Fruit fly (Drosophila melanogaster) whole organism, larva: ENCODE measurements around the gene kug.

ENCODE experiments used
- noc ChIP-seq: fragments of 200-800 bp; sonication (Bioruptor generic); optimal IDR thresholded peaks from 3 replicates; lab custom pipeline; 2019; ENCODE audit warnings: missing biosample characterization, mild to moderate bottlenecking, missing genetic modification characterization, moderate library complexity

kug gene

DNA sequence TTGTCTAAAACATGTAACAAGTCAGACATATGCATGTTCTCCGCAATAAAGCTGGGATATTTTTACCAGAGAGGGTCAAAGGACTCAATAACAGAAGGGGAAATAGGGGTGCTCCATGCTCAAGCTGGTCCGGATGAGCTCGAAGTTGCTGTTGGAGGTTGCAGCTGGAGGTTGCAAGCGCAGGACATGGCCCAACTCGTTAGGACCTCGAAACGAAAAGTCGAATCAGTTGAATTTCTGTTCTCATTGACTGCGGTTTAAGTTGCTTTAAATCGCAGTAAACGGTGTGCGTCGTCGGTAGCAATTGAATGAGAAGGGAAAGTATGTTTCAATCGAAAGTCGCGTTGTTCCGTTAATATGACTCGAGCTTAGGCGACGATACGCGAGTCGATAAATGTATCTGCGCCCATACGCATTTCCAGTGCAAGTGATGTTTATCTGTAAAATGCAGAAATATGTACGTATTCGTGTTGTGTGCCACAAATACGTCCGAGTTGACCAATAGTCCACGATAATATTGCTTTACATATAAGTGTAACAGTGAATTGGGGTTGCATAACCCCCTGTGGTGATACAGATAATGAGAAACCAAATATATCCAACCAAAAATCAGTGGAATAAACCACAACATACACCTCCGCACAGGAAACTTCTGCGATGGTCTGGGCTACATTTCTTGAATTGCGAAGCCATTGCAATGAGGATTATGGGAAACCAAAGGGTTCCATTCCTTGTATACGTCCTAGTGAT, at the start of gene kug:
Gene kug (plus strand): TSS at position 269 of the 750 bp plus-strand sequence.
- TF ChIP-seq noc (tag; lab: Kevin White, UChicago): no peak

- TF ChIP-seq noc (tag; lab: Kevin White, UChicago): no peak
Measured at dm6 chr3L:19955699-19956098, 49.4 kb upstream of the kug start, which contains the start of gene CG42263. Gene CG42263, minus strand, starts transcription at chr3L:19955799.

- TF ChIP-seq noc (tag; lab: Kevin White, UChicago): no peak
Measured at dm6 chr3L:19961805-19962204, 43.3 kb upstream of the kug start.

DNA sequence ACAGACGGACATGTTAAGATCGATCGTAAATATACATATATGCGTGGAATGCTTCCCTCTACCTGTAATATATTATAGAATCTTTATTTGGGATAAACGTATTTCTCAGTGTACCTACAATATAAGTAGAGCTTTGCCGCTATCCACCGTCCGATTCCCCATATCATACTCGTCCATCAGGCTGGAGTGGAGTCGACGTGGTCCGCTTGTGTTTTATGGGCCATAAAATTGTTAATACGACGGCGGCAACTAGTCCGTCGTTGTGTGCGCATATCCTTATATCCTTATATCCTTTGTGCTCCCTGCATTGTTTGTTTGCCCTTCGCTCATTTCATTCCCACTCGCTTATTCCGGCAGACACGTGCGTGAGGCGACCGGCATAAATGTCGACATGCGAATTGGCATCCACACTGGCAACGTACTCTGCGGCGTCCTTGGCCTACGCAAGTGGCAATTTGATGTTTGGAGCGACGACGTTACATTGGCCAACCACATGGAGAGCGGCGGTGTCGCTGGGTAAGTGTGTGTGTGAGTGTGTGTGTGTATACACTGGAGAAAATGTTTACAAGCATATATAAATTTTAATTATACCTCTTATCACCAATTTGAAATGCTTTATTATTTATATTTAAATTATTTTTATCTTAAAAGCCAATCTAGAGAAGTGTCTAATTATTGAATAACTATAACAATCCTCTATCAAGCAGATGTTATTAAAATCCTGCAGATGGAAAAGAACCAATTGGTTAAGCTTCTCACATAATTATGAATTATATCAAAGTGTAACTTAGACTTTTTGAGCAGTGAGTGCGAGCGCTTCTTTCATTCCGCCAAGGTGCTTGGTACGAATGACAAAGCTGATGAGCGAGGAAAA, 36.1 kb upstream of the kug start:
- no peak for TF ChIP-seq noc (tag; lab: Kevin White, UChicago)

- TF ChIP-seq noc (tag; lab: Kevin White, UChicago): no peak
Measured at dm6 chr3L:19978088-19978487, 27.0 kb upstream of the kug start.

- TF ChIP-seq noc (tag; lab: Kevin White, UChicago): no peak
Measured at dm6 chr3L:19979592-19979991, 25.5 kb upstream of the kug start, which contains the start of gene CG14182. Gene CG14182, minus strand, starts transcription at chr3L:19979812.

dm6 chr3L:19981385-19981784, 23.7 kb upstream of the kug start, which contains the start of gene CG17732:
Gene CG17732, plus strand, starts transcription at chr3L:19981685.
- no peak for TF ChIP-seq noc (tag; lab: Kevin White, UChicago)

- TF ChIP-seq noc (tag; lab: Kevin White, UChicago): no peak
Measured at dm6 chr3L:19985768-19986167, 19.3 kb upstream of the kug start, which contains the start of the genes hale and schuy. Gene hale, minus strand, starts transcription at chr3L:19985868. Gene schuy, plus strand, starts transcription at chr3L:19986093.

dm6 chr3L:19988891-19989290, 16.2 kb upstream of the kug start, which contains the start of gene Csas:
Gene Csas, minus strand, starts transcription at chr3L:19988991.
- TF ChIP-seq noc (tag; lab: Kevin White, UChicago): no peak

dm6 chr3L:19991120-19991519, 14.0 kb upstream of the kug start, which contains the start of gene fln:
Gene fln, minus strand, starts transcription at chr3L:19991220.
- no peak for TF ChIP-seq noc (tag; lab: Kevin White, UChicago)

dm6 chr3L:19991714-19992231, 13.3 kb upstream of the kug start, which contains the start of the genes CG7646 and Nca:
Gene CG7646, plus strand, starts transcription at chr3L:19991887.
Gene Nca, plus strand, starts transcription at chr3L:19991887.
- no peak for TF ChIP-seq noc (tag; lab: Kevin White, UChicago)

- no peak for TF ChIP-seq noc (tag; lab: Kevin White, UChicago)
Measured at dm6 chr3L:19994015-19994414, 11.1 kb upstream of the kug start.

DNA sequence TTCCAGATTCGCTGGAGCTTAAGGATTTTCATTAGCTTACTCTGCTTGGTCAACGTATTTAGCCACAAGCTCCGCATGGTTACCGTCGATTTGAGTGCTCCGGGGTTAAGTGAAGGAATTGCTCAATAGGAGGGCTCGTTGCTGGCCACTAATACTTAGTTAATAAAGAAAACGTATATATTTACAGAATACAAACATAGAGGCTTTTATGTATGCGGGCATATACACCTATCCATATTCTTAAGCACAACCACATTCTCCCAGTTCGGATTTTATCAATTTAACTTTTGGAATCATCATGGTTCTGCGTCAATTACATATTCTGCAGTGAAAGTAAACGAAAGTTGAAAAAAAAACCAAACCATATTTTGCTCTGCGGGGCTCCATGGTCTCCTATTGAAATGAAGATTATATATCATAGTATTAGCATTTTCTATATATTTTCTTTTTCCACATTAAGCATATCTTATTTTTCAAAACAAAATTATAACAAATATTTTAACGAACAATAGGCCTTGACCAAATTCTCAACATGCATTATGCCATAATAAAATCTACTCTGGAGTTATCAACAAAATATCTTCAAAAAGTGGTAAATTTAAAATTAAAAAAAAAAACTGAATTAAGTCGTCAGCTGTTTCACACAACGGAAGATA, 4.9 kb upstream of the kug start, which contains the start of the genes Tom20 and Gabat:
Gene Tom20 (plus strand): TSS at position 564 of the 656 bp plus-strand sequence.
Gene Gabat (minus strand): TSS at position 606 of the 656 bp plus-strand sequence.
- TF ChIP-seq noc (tag; lab: Kevin White, UChicago): no peak

DNA sequence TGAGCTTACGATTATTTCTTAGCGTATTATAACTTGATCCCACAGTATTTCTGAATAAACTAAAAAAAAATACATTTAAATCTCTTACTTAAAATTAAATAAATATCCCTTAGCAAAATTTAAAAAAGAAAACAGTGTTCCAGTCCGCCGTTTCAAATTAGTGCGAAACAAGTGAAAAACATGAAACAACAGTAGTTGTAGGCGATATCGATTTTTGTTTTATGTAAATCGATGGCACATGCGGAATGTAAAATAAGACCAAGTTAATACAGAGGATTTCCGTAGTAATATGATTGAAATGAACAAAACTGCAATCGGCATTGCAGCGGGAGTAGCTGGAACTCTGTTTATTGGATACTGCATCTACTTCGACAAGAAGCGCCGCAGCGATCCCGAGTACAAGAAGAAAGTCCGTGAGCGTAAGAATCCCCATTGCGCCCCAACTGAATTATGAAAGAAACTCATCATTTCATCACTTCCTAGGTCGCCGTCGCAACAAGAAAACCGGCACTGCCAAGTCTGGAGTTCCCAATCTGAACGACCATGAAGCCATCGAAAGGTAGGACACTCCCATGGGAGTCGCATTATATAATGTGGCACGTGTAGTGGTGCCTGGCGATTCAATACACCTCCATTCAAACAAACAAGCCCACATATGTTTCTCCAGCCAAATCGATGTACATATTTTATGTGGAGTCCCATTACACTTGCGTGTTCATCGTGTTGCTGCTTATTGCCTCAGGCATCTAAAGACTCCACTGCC, 4.0 kb upstream of the kug start:
- TF ChIP-seq noc (tag; lab: Kevin White, UChicago): no peak
